Fruit fly (Drosophila melanogaster) whole organism, embryonic: ENCODE measurements around the gene ric8a.

Source experiments
- Ada2b ChIP-seq: fragments of 200-800 bp; sonication (Bioruptor generic); IDR thresholded peaks from 2 replicates; pipeline ENCODE4 v1.3.6; 2022; ENCODE audit warnings: missing biosample characterization, missing genetic modification characterization
- CG11398 ChIP-seq: fragments of 200-800 bp; sonication (Bioruptor generic); optimal IDR thresholded peaks from 2 replicates; lab custom pipeline; 2016; ENCODE audit warnings: missing biosample characterization, missing genetic modification characterization
- CG12071 ChIP-seq: fragments of 200-800 bp; sonication (Bioruptor generic); optimal IDR thresholded peaks from 3 replicates; lab custom pipeline; 2018; ENCODE audit warnings: missing biosample characterization, mild to moderate bottlenecking, missing genetic modification characterization
- CG12155 ChIP-seq: fragments of 200-800 bp; sonication (Bioruptor generic); optimal IDR thresholded peaks from 3 replicates; lab custom pipeline; 2016; ENCODE audit warnings: missing biosample characterization, missing genetic modification characterization
- CG12236 ChIP-seq: fragments of 200-800 bp; sonication (Bioruptor generic); optimal IDR thresholded peaks from 2 replicates; lab custom pipeline; 2016; ENCODE audit warnings: missing biosample characterization, missing genetic modification characterization
- CG13624 ChIP-seq: fragments of 200-800 bp; sonication (Bioruptor generic); optimal IDR thresholded peaks from 2 replicates; lab custom pipeline; 2016; ENCODE audit warnings: missing biosample characterization, missing genetic modification characterization
- CG14441 ChIP-seq: fragments of 200-800 bp; sonication (Bioruptor generic); IDR thresholded peaks from 2 replicates; pipeline ENCODE4 v1.3.6; 2022; ENCODE audit warnings: missing biosample characterization, missing genetic modification characterization
- CG15269 ChIP-seq: fragments of 200-800 bp; sonication (Bioruptor generic); optimal IDR thresholded peaks from 2 replicates; lab custom pipeline; 2018; ENCODE audit warnings: missing biosample characterization, mild to moderate bottlenecking, missing genetic modification characterization, moderate library complexity
- CG2116 ChIP-seq: fragments of 200-800 bp; sonication (Bioruptor generic); optimal IDR thresholded peaks from 3 replicates; lab custom pipeline; 2018; ENCODE audit warnings: missing biosample characterization, mild to moderate bottlenecking, missing genetic modification characterization
- CG2129 ChIP-seq: fragments of 200-800 bp; sonication (Bioruptor generic); IDR thresholded peaks from 2 replicates; pipeline ENCODE4 v1.3.6; 2022; ENCODE audit warnings: missing biosample characterization, missing genetic modification characterization; ENCODE audit not compliant: partially characterized antibody
- CG2712 ChIP-seq: fragments of 200-800 bp; optimal IDR thresholded peaks from 3 replicates; lab custom pipeline; 2019; ENCODE audit warnings: missing biosample characterization, mild to moderate bottlenecking, missing genetic modification characterization, moderate library complexity
- CG30403 ChIP-seq: fragments of 200-800 bp; sonication (Bioruptor generic); optimal IDR thresholded peaks from 3 replicates; lab custom pipeline; 2016; ENCODE audit warnings: missing biosample characterization, missing genetic modification characterization
- CG30431 ChIP-seq: fragments of 200-800 bp; sonication (Bioruptor generic); optimal IDR thresholded peaks from 2 replicates; lab custom pipeline; 2017; ENCODE audit warnings: missing biosample characterization, missing genetic modification characterization
- CG31388 ChIP-seq: fragments of 200-800 bp; sonication (Bioruptor generic); optimal IDR thresholded peaks from 2 replicates; lab custom pipeline; 2016; ENCODE audit warnings: missing biosample characterization, missing genetic modification characterization
- CG3407 ChIP-seq: fragments of 200-800 bp; sonication (Bioruptor generic); optimal IDR thresholded peaks from 2 replicates; lab custom pipeline; 2018; ENCODE audit warnings: missing biosample characterization, mild to moderate bottlenecking, missing genetic modification characterization
- CG4820 ChIP-seq: fragments of 200-800 bp; sonication (Bioruptor generic); optimal IDR thresholded peaks from 3 replicates; lab custom pipeline; 2016; ENCODE audit warnings: missing biosample characterization, missing genetic modification characterization
- CG5953 ChIP-seq: fragments of 200-800 bp; sonication (Bioruptor generic); IDR thresholded peaks from 2 replicates; pipeline ENCODE4 v1.3.6; 2022; ENCODE audit warnings: missing biosample characterization, missing genetic modification characterization
- CG6272 ChIP-seq: fragments of 200-800 bp; sonication (Bioruptor generic); IDR thresholded peaks from 2 replicates; pipeline ENCODE4 v1.3.6; 2022; ENCODE audit warnings: missing biosample characterization, missing genetic modification characterization
- CG7987 ChIP-seq: fragments of 200-800 bp; sonication (Bioruptor generic); optimal IDR thresholded peaks from 2 replicates; lab custom pipeline; 2018; ENCODE audit warnings: missing biosample characterization, mild to moderate bottlenecking, missing genetic modification characterization, moderate library complexity
- CG8765 ChIP-seq: fragments of 200-800 bp; sonication (Bioruptor generic); IDR thresholded peaks from 2 replicates; pipeline ENCODE4 v1.3.6; 2022; ENCODE audit warnings: missing biosample characterization, missing genetic modification characterization
- CG9609 ChIP-seq: fragments of 200-800 bp; sonication (Bioruptor generic); optimal IDR thresholded peaks from 3 replicates; lab custom pipeline; 2016; ENCODE audit warnings: missing biosample characterization, missing genetic modification characterization
- CG9727 ChIP-seq: fragments of 200-800 bp; sonication (Bioruptor generic); optimal IDR thresholded peaks from 3 replicates; lab custom pipeline; 2017; ENCODE audit warnings: missing biosample characterization, mild to moderate bottlenecking, missing genetic modification characterization
- CHES-1-like ChIP-seq: fragments of 200-800 bp; sonication (Bioruptor generic); optimal IDR thresholded peaks from 2 replicates; lab custom pipeline; 2016; ENCODE audit warnings: missing biosample characterization, missing genetic modification characterization
- Dip2 ChIP-seq: fragments of 200-800 bp; sonication (Bioruptor generic); IDR thresholded peaks from 2 replicates; pipeline ENCODE4 v1.3.6; 2022; ENCODE audit warnings: missing biosample characterization, missing genetic modification characterization
- Ets65A ChIP-seq: fragments of 200-800 bp; sonication (Bioruptor generic); peaks from one replicate; lab custom pipeline; 2016; ENCODE audit warnings: missing biosample characterization, missing genetic modification characterization
- HHEX ChIP-seq: fragments of 200-800 bp; sonication (Bioruptor generic); optimal IDR thresholded peaks from 3 replicates; lab custom pipeline; 2017; ENCODE audit warnings: missing biosample characterization, mild to moderate bottlenecking, missing genetic modification characterization, missing genetic modification reagents
- Hand ChIP-seq: fragments of 200-800 bp; sonication (Bioruptor generic); optimal IDR thresholded peaks from 2 replicates; lab custom pipeline; 2017; ENCODE audit warnings: mild to moderate bottlenecking, missing biosample characterization, missing genetic modification reagents, missing genetic modification characterization
- Lhr ChIP-seq: fragments of 200-800 bp; sonication (Bioruptor generic); optimal IDR thresholded peaks from 3 replicates; lab custom pipeline; 2017; ENCODE audit warnings: mild to moderate bottlenecking, missing biosample characterization, missing genetic modification reagents, missing genetic modification characterization
- NC2α ChIP-seq: fragments of 200-800 bp; sonication (Bioruptor generic); optimal IDR thresholded peaks from 2 replicates; lab custom pipeline; 2016; ENCODE audit warnings: missing biosample characterization, missing genetic modification characterization
- NfI ChIP-seq: fragments of 200-800 bp; sonication (Bioruptor generic); optimal IDR thresholded peaks from 3 replicates; lab custom pipeline; 2018; ENCODE audit warnings: missing biosample characterization, mild to moderate bottlenecking, missing genetic modification characterization, moderate library complexity
- Stat92E ChIP-seq, 3 experiments: fragments of >200 bp in 2 of 3; fragments of 200-800 bp in 1 of 3; sonication (Bioruptor generic) in 1 of 3; optimal IDR thresholded peaks; 2 replicates each; lab custom pipeline; 2017 to 2019; ENCODE audit warnings: missing biosample characterization in 3 of 3, missing genetic modification characterization in 3 of 3, mild to moderate bottlenecking in 1 of 3, moderate library complexity in 1 of 3
- Xbp1 ChIP-seq: fragments of 200-800 bp; sonication (Bioruptor generic); optimal IDR thresholded peaks from 3 replicates; lab custom pipeline; 2016; ENCODE audit warnings: missing biosample characterization, mild to moderate bottlenecking, missing genetic modification characterization
- YL-1 ChIP-seq: fragments of 200-800 bp; sonication (Bioruptor generic); optimal IDR thresholded peaks from 3 replicates; lab custom pipeline; 2017; ENCODE audit warnings: missing biosample characterization, mild to moderate bottlenecking, missing genetic modification characterization
- crol ChIP-seq: fragments of 200-800 bp; sonication (Bioruptor generic); IDR thresholded peaks from 2 replicates; pipeline ENCODE4 v1.3.6; 2022; ENCODE audit warnings: missing biosample characterization, missing genetic modification characterization
- dimm ChIP-seq: fragments of 200-800 bp; sonication (Bioruptor generic); IDR thresholded peaks from 2 replicates; pipeline ENCODE4 v1.3.6; 2022; ENCODE audit warnings: missing biosample characterization, missing genetic modification characterization
- dmrt11E ChIP-seq: fragments of 200-800 bp; sonication (Bioruptor generic); optimal IDR thresholded peaks from 3 replicates; lab custom pipeline; 2018; ENCODE audit warnings: missing biosample characterization, mild to moderate bottlenecking, missing genetic modification characterization, moderate library complexity
- dysf ChIP-seq: fragments of 200-800 bp; sonication (Bioruptor generic); IDR thresholded peaks from 3 replicates; pipeline ENCODE4 v1.3.6; 2022; ENCODE audit warnings: missing biosample characterization, missing genetic modification characterization
- eyg ChIP-seq: fragments of 200-800 bp; sonication (Bioruptor generic); optimal IDR thresholded peaks from 3 replicates; lab custom pipeline; 2016; ENCODE audit warnings: missing biosample characterization, missing genetic modification characterization
- fd64A ChIP-seq: fragments of 200-800 bp; sonication (Bioruptor generic); optimal IDR thresholded peaks from 3 replicates; lab custom pipeline; 2018; ENCODE audit warnings: missing biosample characterization, mild to moderate bottlenecking, missing genetic modification characterization
- grau ChIP-seq: fragments of 200-800 bp; optimal IDR thresholded peaks from 3 replicates; lab custom pipeline; 2019; ENCODE audit warnings: missing biosample characterization, mild to moderate bottlenecking, missing genetic modification characterization, moderate library complexity
- kni ChIP-seq: fragments of 200-800 bp; sonication (Bioruptor generic); optimal IDR thresholded peaks from 3 replicates; lab custom pipeline; 2017; ENCODE audit warnings: mild to moderate bottlenecking, missing biosample characterization, missing genetic modification reagents, missing genetic modification characterization
- lbe ChIP-seq: fragments of 200-800 bp; sonication (Bioruptor generic); optimal IDR thresholded peaks from 2 replicates; lab custom pipeline; 2016; ENCODE audit warnings: missing biosample characterization, mild to moderate bottlenecking, missing genetic modification characterization
- mam ChIP-seq: fragments of 200-800 bp; sonication (Bioruptor generic); optimal IDR thresholded peaks from 3 replicates; lab custom pipeline; 2016; ENCODE audit warnings: missing biosample characterization, missing genetic modification characterization
- mld ChIP-seq: fragments of 200-800 bp; sonication (Bioruptor generic); IDR thresholded peaks from 3 replicates; pipeline ENCODE4 v1.3.6; 2022; ENCODE audit warnings: missing biosample characterization, missing genetic modification characterization; ENCODE audit not compliant: partially characterized antibody
- nerfin-1 ChIP-seq: fragments of 200-800 bp; sonication (Bioruptor generic); optimal IDR thresholded peaks from 3 replicates; lab custom pipeline; 2019; ENCODE audit warnings: missing biosample characterization, mild to moderate bottlenecking, missing genetic modification characterization, moderate library complexity
- otp ChIP-seq: fragments of 200-800 bp; sonication (Bioruptor generic); IDR thresholded peaks from 3 replicates; pipeline ENCODE4, ENCODE4 v1.3.6; 2022; ENCODE audit warnings: missing biosample characterization, missing genetic modification characterization
- psq ChIP-seq: fragments of 200-800 bp; sonication (Bioruptor generic); optimal IDR thresholded peaks from 2 replicates; lab custom pipeline; 2017; ENCODE audit warnings: missing biosample characterization, missing genetic modification characterization
- sens ChIP-seq: fragments of 200-800 bp; sonication (Bioruptor generic); peaks from one replicate; lab custom pipeline; 2016; ENCODE audit warnings: missing biosample characterization, missing genetic modification characterization
- ssp ChIP-seq: fragments of 200-800 bp; sonication (Bioruptor generic); IDR thresholded peaks from 2 replicates; pipeline ENCODE4 v1.3.6; 2022; ENCODE audit warnings: missing biosample characterization, missing genetic modification characterization
- twi ChIP-seq: fragments of 200-800 bp; optimal IDR thresholded peaks from 2 replicates; lab custom pipeline; 2019; ENCODE audit warnings: missing biosample characterization, mild to moderate bottlenecking, missing genetic modification characterization, moderate library complexity
- vvl ChIP-seq: fragments of 200-800 bp; sonication (Bioruptor generic); IDR thresholded peaks from 2 replicates; pipeline ENCODE4 v1.3.6; 2022; ENCODE audit warnings: missing biosample characterization, missing genetic modification characterization

ric8a gene

DNA sequence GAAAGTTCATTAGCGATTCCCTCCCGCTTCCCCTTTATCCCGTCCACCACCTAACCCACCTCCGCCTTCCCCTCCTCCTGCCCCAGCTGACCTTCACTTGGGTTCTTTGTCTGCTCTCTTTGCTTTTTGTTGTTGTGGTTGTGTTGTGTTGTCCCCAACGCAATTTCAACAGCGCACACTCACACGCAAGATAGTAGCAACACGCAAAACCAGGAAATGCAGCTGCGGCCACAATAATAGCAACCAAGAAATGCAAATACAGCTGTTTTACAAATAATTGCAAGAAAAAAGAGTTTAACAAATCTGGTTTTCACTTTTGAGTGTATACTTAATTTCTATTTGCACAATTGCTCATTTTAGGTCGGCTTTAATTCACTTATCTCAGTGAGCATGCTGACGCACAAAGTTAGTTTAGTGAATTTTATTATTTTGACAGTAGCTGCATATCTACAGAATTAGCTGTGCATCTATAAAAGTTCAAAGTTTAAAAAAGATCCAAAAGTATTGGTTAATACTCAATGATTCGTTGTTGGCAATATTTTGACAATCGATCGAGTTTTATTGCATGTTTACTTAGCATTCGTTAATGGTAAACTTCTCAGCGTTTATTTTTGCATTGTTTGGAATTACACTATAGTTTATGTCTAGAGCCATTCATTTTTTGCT, 4.6 kb upstream of the ric8a start (continued):
- peak; percentile 77 for TF ChIP-seq sens (GFP tag; lab: Kevin White, UChicago)
- TF ChIP-seq CG31388, result no peak
- 0 out of 3 replicates have a peak, but pooled peaks have one; percentile 26 for TF ChIP-seq dysf (GFP tag; lab: Robert Waterston, UW)
- no peak for TF ChIP-seq nerfin-1
- no peak for TF ChIP-seq kni (GFP tag; lab: Kevin White, UChicago)
- no peak for TF ChIP-seq psq
- no peak for TF ChIP-seq fd64A (GFP tag; lab: Kevin White, UChicago)
- TF ChIP-seq vvl (GFP tag; lab: Robert Waterston, UW), result 0 out of 2 replicates have a peak, but pooled peaks have one; percentile 19
- TF ChIP-seq mam (GFP tag; lab: Kevin White, UChicago), result no peak
- no peak for TF ChIP-seq mld (GFP tag; lab: Robert Waterston, UW)
- no peak for TF ChIP-seq CG9609
- TF ChIP-seq crol (GFP tag; lab: Robert Waterston, UW), result peak; percentile 84
- no peak for TF ChIP-seq Hand (GFP tag; lab: Kevin White, UChicago)
- TF ChIP-seq lbe (GFP tag; lab: Kevin White, UChicago), result peak; percentile 13
- TF ChIP-seq YL-1 (GFP tag; lab: Kevin White, UChicago), result no peak
- no peak for TF ChIP-seq CG6272
- peak; percentile 7 for TF ChIP-seq dmrt11E
- TF ChIP-seq Ets65A (GFP tag; lab: Kevin White, UChicago), result peak; percentile 85
- 0 out of 2 replicates have a peak, but pooled peaks have one; percentile 19 for TF ChIP-seq Ada2b (GFP tag; lab: Robert Waterston, UW)
- TF ChIP-seq CG2712 (tag; lab: Kevin White, UChicago), result peak; percentile 21
- no peak for TF ChIP-seq HHEX (GFP tag; lab: Kevin White, UChicago)
- no peak for TF ChIP-seq Lhr (GFP tag; lab: Kevin White, UChicago)
- TF ChIP-seq CG12071 (GFP tag; lab: Kevin White, UChicago), result no peak
- TF ChIP-seq CG13624 (GFP tag; lab: Kevin White, UChicago), result no peak
- no peak for TF ChIP-seq CG12155
- TF ChIP-seq CG2116 (GFP tag; lab: Kevin White, UChicago), result no peak
- TF ChIP-seq CG9727 (GFP tag; lab: Kevin White, UChicago), result peak; percentile 2
- TF ChIP-seq CG8765 (GFP tag; lab: Robert Waterston, UW), result no peak
- no peak for TF ChIP-seq CG30431
- TF ChIP-seq CG12236 (GFP tag; lab: Kevin White, UChicago), result no peak
- no peak for TF ChIP-seq CHES-1-like (GFP tag; lab: Kevin White, UChicago)
- TF ChIP-seq CG2129 (GFP tag; lab: Robert Waterston, UW), result no peak
- TF ChIP-seq twi (tag; lab: Kevin White, UChicago), result no peak
- peak; percentile 42 for TF ChIP-seq CG15269 (tag; lab: Kevin White, UChicago)
- no peak for TF ChIP-seq Dip2 (GFP tag; lab: Robert Waterston, UW)
- no peak for TF ChIP-seq CG4820 (GFP tag; lab: Kevin White, UChicago)
- TF ChIP-seq Xbp1, result peak; percentile 22
- TF ChIP-seq CG14441 (GFP tag; lab: Robert Waterston, UW), result peak; percentile 52

DNA sequence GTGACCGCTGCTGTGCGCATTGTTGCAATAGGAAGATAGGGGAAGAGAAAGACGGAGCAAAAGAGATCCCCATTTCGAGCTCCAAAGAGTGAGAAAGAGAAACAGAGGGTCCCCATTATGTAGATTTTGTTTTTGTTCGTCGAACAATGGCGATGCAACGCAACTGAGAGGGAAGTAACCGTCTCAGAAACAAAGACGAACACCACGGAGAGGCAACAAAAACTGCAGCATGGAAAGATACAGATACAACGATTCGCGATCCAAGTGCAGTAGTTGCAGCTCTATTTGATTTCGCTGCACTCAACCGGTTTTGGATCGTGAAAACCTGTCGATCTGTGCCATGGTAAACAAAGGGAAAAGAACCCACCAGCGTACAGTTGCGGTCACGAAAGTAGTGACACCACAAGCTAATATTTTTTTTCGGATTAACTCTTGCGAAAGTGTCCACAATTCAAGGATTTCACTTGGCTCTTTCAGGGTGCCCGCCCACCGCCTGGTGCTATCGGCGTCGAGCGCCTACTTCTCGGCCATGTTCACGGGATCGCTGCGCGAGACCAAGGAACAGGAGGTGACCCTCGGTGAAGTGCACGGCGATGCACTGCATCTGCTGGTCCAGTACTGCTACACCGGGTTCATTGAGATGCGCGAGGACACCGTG, 3.8 kb upstream of the ric8a start:
- no peak for TF ChIP-seq NfI (GFP tag; lab: Kevin White, UChicago)
- no peak for TF ChIP-seq CG11398 (GFP tag; lab: Kevin White, UChicago)
- TF ChIP-seq grau, result no peak
- TF ChIP-seq otp (GFP tag; lab: Robert Waterston, UW), result 0 out of 3 replicates have a peak, but pooled peaks have one; percentile 12
- TF ChIP-seq CG30403 (GFP tag; lab: Kevin White, UChicago), result no peak
- TF ChIP-seq ssp, result no peak
- TF ChIP-seq eyg (GFP tag; lab: Kevin White, UChicago), result no peak
- TF ChIP-seq dimm (GFP tag; lab: Robert Waterston, UW), result no peak
- TF ChIP-seq CG5953 (GFP tag; lab: Robert Waterston, UW), result peak; percentile 56; the same call in 1 of the 2 replicates
- TF ChIP-seq CG7987, result no peak
- no peak for TF ChIP-seq NC2α
- TF ChIP-seq Stat92E (GFP tag; optimal IDR thresholded peaks at IDR 0.05; lab: Kevin White, UChicago), result no peak
- no peak for TF ChIP-seq CG3407
